Worm (Caenorhabditis elegans): ENCODE results near the gene C25A8.5.

ce11 chrIV:6970271-6970670 lies 29.0 kb upstream of the C25A8.5 start, which contains the start of gene ZK381.8:
- TF ChIP-seq him-1 (tag; optimal IDR thresholded peaks at IDR 0.05) (no peak), dao-5 (tag; optimal IDR thresholded peaks at IDR 0.05) (no peak), W03F9.2 (tag; optimal IDR thresholded peaks at IDR 0.05) (no peak)
